Fruit fly (Drosophila melanogaster): ENCODE results near the gene CG2519.

DNA sequence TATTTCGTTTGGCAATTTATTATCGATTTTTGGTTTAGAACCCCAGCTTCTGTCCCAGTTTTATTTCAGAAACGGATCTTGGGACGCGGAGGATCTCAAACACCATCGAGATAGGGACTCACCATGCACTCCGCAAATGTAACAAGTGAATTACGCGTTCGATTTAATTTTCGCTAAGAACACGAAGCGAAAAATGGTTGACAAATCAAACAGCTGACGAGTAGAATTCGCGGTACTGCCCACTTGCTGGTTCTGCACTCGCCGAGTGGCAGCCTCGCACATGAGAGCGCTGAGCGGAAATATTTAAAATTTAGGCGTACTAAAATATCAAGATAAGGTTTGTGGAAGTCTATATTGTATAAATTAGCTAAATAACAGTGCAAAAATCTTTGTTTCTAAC lies 15.8 kb upstream of the CG2519 start, which contains the start of gene Pi4KIIalpha:
- TF ChIP-seq CG31388 (GFP tag; optimal IDR thresholded peaks at IDR 0.05), result no peak
- TF ChIP-seq psq (GFP tag; optimal IDR thresholded peaks at IDR 0.05), result no peak
- no peak for TF ChIP-seq lola (GFP tag; optimal IDR thresholded peaks at IDR 0.05)
- TF ChIP-seq unpg (GFP tag; optimal IDR thresholded peaks at IDR 0.05), result no peak
- no peak for TF ChIP-seq Six4 (GFP tag; optimal IDR thresholded peaks at IDR 0.05)
- TF ChIP-seq Bteb2 (GFP tag; optimal IDR thresholded peaks at IDR 0.05), result no peak
- no peak for TF ChIP-seq CG13123 (GFP tag; optimal IDR thresholded peaks at IDR 0.05)
- TF ChIP-seq CG17186 (GFP tag; optimal IDR thresholded peaks at IDR 0.05), result no peak
- no peak for TF ChIP-seq cas (GFP tag; IDR thresholded peaks at IDR 0.05)
- TF ChIP-seq CG8089 (GFP tag; optimal IDR thresholded peaks at IDR 0.05), result no peak
- TF ChIP-seq Drgx (GFP tag; IDR thresholded peaks at IDR 0.05), result no peak
- TF ChIP-seq tup (GFP tag; optimal IDR thresholded peaks at IDR 0.05), result no peak

Measured in whole organism, embryonic.